Fruit fly (Drosophila melanogaster) whole organism, embryonic: ENCODE measurements around the gene CG18131.

Source experiments
- Abd-B ChIP-seq: fragments of 200-800 bp; sonication (Bioruptor generic); optimal IDR thresholded peaks from 2 replicates; lab custom pipeline; 2018; ENCODE audit warnings: missing biosample characterization, mild to moderate bottlenecking, missing genetic modification characterization, moderate library complexity
- Adf1 ChIP-seq: fragments of 200-800 bp; sonication (Bioruptor generic); IDR thresholded peaks from 2 replicates; pipeline ENCODE4 v1.3.6; 2022; ENCODE audit warnings: missing biosample characterization, missing genetic modification characterization
- Antp ChIP-seq: fragments of 200-800 bp; sonication (Bioruptor generic); optimal IDR thresholded peaks from 3 replicates; lab custom pipeline; 2016; ENCODE audit warnings: missing biosample characterization, missing genetic modification characterization
- CG10462 ChIP-seq: fragments of 200-800 bp; sonication (Bioruptor generic); optimal IDR thresholded peaks from 2 replicates; lab custom pipeline; 2016; ENCODE audit warnings: missing biosample characterization, missing genetic modification characterization
- CG10543 ChIP-seq: fragments of 200-800 bp; sonication (Bioruptor generic); optimal IDR thresholded peaks from 3 replicates; lab custom pipeline; 2017; ENCODE audit warnings: missing biosample characterization, mild to moderate bottlenecking, missing genetic modification characterization, moderate library complexity
- CG12769 ChIP-seq: fragments of 200-800 bp; sonication (Bioruptor generic); optimal IDR thresholded peaks from 2 replicates; lab custom pipeline; 2019; ENCODE audit warnings: missing biosample characterization, mild to moderate bottlenecking, missing genetic modification characterization, moderate library complexity
- CG13624 ChIP-seq: fragments of 200-800 bp; sonication (Bioruptor generic); optimal IDR thresholded peaks from 2 replicates; lab custom pipeline; 2016; ENCODE audit warnings: missing biosample characterization, missing genetic modification characterization
- CG15011 ChIP-seq: fragments of 200-800 bp; sonication (Bioruptor generic); optimal IDR thresholded peaks from 3 replicates; lab custom pipeline; 2018; ENCODE audit warnings: missing biosample characterization, mild to moderate bottlenecking, missing genetic modification characterization
- CG18764 ChIP-seq: fragments of 200-800 bp; sonication (Bioruptor generic); optimal IDR thresholded peaks from 3 replicates; lab custom pipeline; 2016; ENCODE audit warnings: missing biosample characterization, missing genetic modification characterization
- CG2678 ChIP-seq: fragments of 200-800 bp; sonication (Bioruptor generic); optimal IDR thresholded peaks from 3 replicates; lab custom pipeline; 2019; ENCODE audit warnings: missing biosample characterization, mild to moderate bottlenecking, missing genetic modification characterization, moderate library complexity
- CG31224 ChIP-seq: fragments of 200-800 bp; sonication (Bioruptor generic); IDR thresholded peaks from 2 replicates; pipeline ENCODE4 v1.3.6; 2022; ENCODE audit warnings: missing biosample characterization, missing genetic modification characterization
- CG34422 ChIP-seq: fragments of 200-800 bp; sonication (Bioruptor generic); IDR thresholded peaks from 3 replicates; pipeline ENCODE4 v1.3.6; 2022; ENCODE audit warnings: missing biosample characterization, missing genetic modification characterization
- CG3726 ChIP-seq: fragments of 200-800 bp; sonication (Bioruptor generic); IDR thresholded peaks from 3 replicates; pipeline ENCODE4, ENCODE4 v1.3.6; 2022; ENCODE audit warnings: missing biosample characterization, missing genetic modification characterization
- CG4360 ChIP-seq: fragments of 200-800 bp; sonication (Bioruptor generic); IDR thresholded peaks from 2 replicates; pipeline ENCODE4 v1.3.6; 2022; ENCODE audit warnings: missing biosample characterization, missing genetic modification characterization
- CG5245 ChIP-seq: fragments of 200-800 bp; sonication (Bioruptor generic); optimal IDR thresholded peaks from 3 replicates; lab custom pipeline; 2016; ENCODE audit warnings: missing biosample characterization, missing genetic modification characterization
- CG5953 ChIP-seq: fragments of 200-800 bp; sonication (Bioruptor generic); IDR thresholded peaks from 2 replicates; pipeline ENCODE4 v1.3.6; 2022; ENCODE audit warnings: missing biosample characterization, missing genetic modification characterization
- CG6654 ChIP-seq: fragments of 200-800 bp; sonication (Bioruptor generic); optimal IDR thresholded peaks from 2 replicates; lab custom pipeline; 2017; ENCODE audit warnings: missing biosample characterization, mild to moderate bottlenecking, missing genetic modification characterization
- CG8089 ChIP-seq: fragments of 200-800 bp; sonication (Bioruptor generic); optimal IDR thresholded peaks from 3 replicates; lab custom pipeline; 2016; ENCODE audit warnings: missing biosample characterization, missing genetic modification characterization
- CG8281 ChIP-seq: fragments of 200-800 bp; sonication (Bioruptor generic); optimal IDR thresholded peaks from 2 replicates; lab custom pipeline; 2018; ENCODE audit warnings: missing biosample characterization, mild to moderate bottlenecking, missing genetic modification characterization, moderate library complexity
- CG8359 ChIP-seq: fragments of 200-800 bp; sonication (Bioruptor generic); optimal IDR thresholded peaks from 2 replicates; lab custom pipeline; 2017; ENCODE audit warnings: missing biosample characterization, mild to moderate bottlenecking, missing genetic modification characterization, borderline replicate concordance
- CG8388 ChIP-seq: fragments of 200-800 bp; sonication (Bioruptor generic); optimal IDR thresholded peaks from 2 replicates; lab custom pipeline; 2019; ENCODE audit warnings: missing biosample characterization, mild to moderate bottlenecking, missing genetic modification characterization, moderate library complexity
- CG8765 ChIP-seq: fragments of 200-800 bp; sonication (Bioruptor generic); IDR thresholded peaks from 2 replicates; pipeline ENCODE4 v1.3.6; 2022; ENCODE audit warnings: missing biosample characterization, missing genetic modification characterization
- CG8924 ChIP-seq: fragments of 200-800 bp; optimal IDR thresholded peaks from 3 replicates; lab custom pipeline; 2019; ENCODE audit warnings: missing biosample characterization, mild to moderate bottlenecking, missing genetic modification characterization, moderate library complexity
- CG9817 ChIP-seq: fragments of 200-800 bp; sonication (Bioruptor generic); optimal IDR thresholded peaks from 2 replicates; lab custom pipeline; 2018; ENCODE audit warnings: missing biosample characterization, mild to moderate bottlenecking, missing genetic modification characterization, moderate library complexity
- Dref ChIP-seq: fragments of 200-800 bp; sonication (Bioruptor generic); IDR thresholded peaks from 2 replicates; pipeline ENCODE4 v1.3.6; 2022; ENCODE audit warnings: missing biosample characterization, missing genetic modification characterization
- E2f1 ChIP-seq: fragments of 200-800 bp; sonication (Bioruptor generic); IDR thresholded peaks from 2 replicates; pipeline ENCODE4 v1.3.6; 2022; ENCODE audit warnings: missing biosample characterization, missing genetic modification characterization
- Elba2 ChIP-seq: fragments of 200-800 bp; sonication (Bioruptor generic); optimal IDR thresholded peaks from 3 replicates; lab custom pipeline; 2016; ENCODE audit warnings: missing biosample characterization, missing genetic modification characterization
- GATAe ChIP-seq: fragments of 200-800 bp; sonication (Bioruptor generic); conservative IDR thresholded peaks from 2 replicates; pipeline ENCODE4 v1.3.6; 2022; ENCODE audit warnings: missing biosample characterization, missing genetic modification characterization
- HLH54F ChIP-seq: fragments of 200-800 bp; sonication (Bioruptor generic); optimal IDR thresholded peaks from 3 replicates; lab custom pipeline; 2016; ENCODE audit warnings: missing biosample characterization, missing genetic modification characterization
- Hey ChIP-seq: fragments of 200-800 bp; sonication (Bioruptor generic); optimal IDR thresholded peaks from 3 replicates; lab custom pipeline; 2018; ENCODE audit warnings: missing biosample characterization, mild to moderate bottlenecking, missing genetic modification characterization
- Hmr ChIP-seq: fragments of 200-800 bp; sonication (Bioruptor generic); optimal IDR thresholded peaks from 3 replicates; lab custom pipeline; 2017; ENCODE audit warnings: mild to moderate bottlenecking, missing biosample characterization, missing genetic modification reagents, missing genetic modification characterization
- PHDP ChIP-seq: fragments of 200-800 bp; sonication (Bioruptor generic); optimal IDR thresholded peaks from 3 replicates; lab custom pipeline; 2018; ENCODE audit warnings: missing biosample characterization, mild to moderate bottlenecking, missing genetic modification characterization, moderate library complexity
- Spps ChIP-seq: fragments of 200-800 bp; sonication (Bioruptor generic); optimal IDR thresholded peaks from 2 replicates; lab custom pipeline; 2018; ENCODE audit warnings: missing biosample characterization, mild to moderate bottlenecking, missing genetic modification characterization
- Stat92E ChIP-seq, 3 experiments: fragments of >200 bp in 2 of 3; fragments of 200-800 bp in 1 of 3; sonication (Bioruptor generic) in 1 of 3; optimal IDR thresholded peaks; 2 replicates each; lab custom pipeline; 2017 to 2019; ENCODE audit warnings: missing biosample characterization in 3 of 3, missing genetic modification characterization in 3 of 3, mild to moderate bottlenecking in 1 of 3, moderate library complexity in 1 of 3
- Vsx1 ChIP-seq: fragments of 200-800 bp; sonication (Bioruptor generic); optimal IDR thresholded peaks from 2 replicates; lab custom pipeline; 2017; ENCODE audit warnings: missing biosample characterization, mild to moderate bottlenecking, missing genetic modification characterization, missing genetic modification reagents
- Xbp1 ChIP-seq: fragments of 200-800 bp; sonication (Bioruptor generic); optimal IDR thresholded peaks from 3 replicates; lab custom pipeline; 2016; ENCODE audit warnings: missing biosample characterization, mild to moderate bottlenecking, missing genetic modification characterization
- ap ChIP-seq: fragments of 200-800 bp; sonication (Bioruptor generic); IDR thresholded peaks from 2 replicates; pipeline ENCODE4 v1.3.6; 2022; ENCODE audit warnings: missing biosample characterization, missing genetic modification characterization
- az2 ChIP-seq: fragments of 200-800 bp; sonication (Bioruptor generic); optimal IDR thresholded peaks from 3 replicates; lab custom pipeline; 2016; ENCODE audit warnings: missing biosample characterization, missing genetic modification characterization
- bbx ChIP-seq: fragments of 200-800 bp; sonication (Bioruptor generic); IDR thresholded peaks from 2 replicates; pipeline ENCODE4 v1.3.6; 2022; ENCODE audit warnings: missing biosample characterization, missing genetic modification characterization; ENCODE audit not compliant: partially characterized antibody
- br ChIP-seq: fragments of >200 bp; optimal IDR thresholded peaks from 2 replicates; lab custom pipeline; 2017
- cad ChIP-seq: fragments of >200 bp; optimal IDR thresholded peaks from 2 replicates; lab custom pipeline; 2017; ENCODE audit warnings: missing biosample characterization, missing genetic modification characterization
- cas ChIP-seq: fragments of 200-800 bp; sonication (Bioruptor generic); IDR thresholded peaks from 2 replicates; pipeline ENCODE4 v1.3.6; 2022; ENCODE audit warnings: missing biosample characterization, missing genetic modification characterization
- da ChIP-seq: fragments of 200-800 bp; sonication (Bioruptor generic); optimal IDR thresholded peaks from 2 replicates; lab custom pipeline; 2016; ENCODE audit warnings: missing biosample characterization, missing genetic modification characterization
- ems ChIP-seq: fragments of 200-800 bp; sonication (Bioruptor generic); optimal IDR thresholded peaks from 3 replicates; lab custom pipeline; 2016; ENCODE audit warnings: missing biosample characterization, missing genetic modification characterization
- grn ChIP-seq: fragments of 200-800 bp; sonication (Bioruptor generic); optimal IDR thresholded peaks from 3 replicates; lab custom pipeline; 2017; ENCODE audit warnings: missing biosample characterization, missing genetic modification characterization
- her ChIP-seq: fragments of 200-800 bp; sonication (Bioruptor generic); optimal IDR thresholded peaks from 2 replicates; lab custom pipeline; 2016; ENCODE audit warnings: missing biosample characterization, missing genetic modification characterization
- luna ChIP-seq: fragments of 200-800 bp; sonication (Bioruptor generic); optimal IDR thresholded peaks from 2 replicates; lab custom pipeline; 2016; ENCODE audit warnings: missing biosample characterization, missing genetic modification characterization
- nom ChIP-seq: fragments of 200-800 bp; sonication (Bioruptor generic); optimal IDR thresholded peaks from 2 replicates; lab custom pipeline; 2017; ENCODE audit warnings: missing biosample characterization, missing genetic modification characterization, mild to moderate bottlenecking, moderate library complexity, missing genetic modification reagents
- p53 ChIP-seq: fragments of 200-800 bp; sonication (Bioruptor generic); optimal IDR thresholded peaks from 2 replicates; lab custom pipeline; 2016; ENCODE audit warnings: missing biosample characterization, missing genetic modification characterization
- peb ChIP-seq: fragments of 200-800 bp; sonication (Bioruptor generic); IDR thresholded peaks from 2 replicates; pipeline ENCODE4 v1.3.6; 2022; ENCODE audit warnings: missing biosample characterization, missing genetic modification characterization
- toy ChIP-seq: fragments of 200-800 bp; sonication (Bioruptor generic); IDR thresholded peaks from 2 replicates; pipeline ENCODE4 v1.3.6; 2022; ENCODE audit warnings: missing biosample characterization, missing genetic modification characterization
- twi ChIP-seq: fragments of 200-800 bp; optimal IDR thresholded peaks from 2 replicates; lab custom pipeline; 2019; ENCODE audit warnings: missing biosample characterization, mild to moderate bottlenecking, missing genetic modification characterization, moderate library complexity

Gene CG18131

DNA sequence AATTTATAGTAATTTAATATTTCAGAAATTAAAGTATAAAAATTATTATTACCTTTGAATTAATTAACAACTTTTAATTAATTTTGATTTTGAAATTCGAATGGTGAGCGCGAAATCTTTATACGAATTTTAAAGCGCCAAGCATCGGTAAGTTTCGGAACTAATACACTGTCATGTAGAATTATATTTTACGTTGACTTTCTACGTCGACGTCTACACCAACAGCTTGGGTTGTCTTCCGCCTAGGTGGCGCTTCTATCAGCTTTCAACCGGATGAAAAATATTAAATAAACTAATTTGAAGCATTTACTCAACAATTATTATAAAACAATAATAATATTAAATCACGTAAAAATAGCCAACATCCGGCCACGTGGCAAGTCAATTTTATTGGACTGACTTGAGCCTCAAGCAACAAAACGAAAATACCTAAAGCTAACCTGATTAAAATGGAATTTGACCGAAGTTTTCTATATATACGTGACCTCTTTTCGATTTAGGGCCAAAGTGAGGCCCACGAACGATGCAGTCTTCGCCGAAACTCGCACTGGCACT lies 8.5 kb downstream of the CG18131 start, which contains the start of gene CG31928 (continued):
- no peak for TF ChIP-seq luna (GFP tag; lab: Kevin White, UChicago)
- no peak for TF ChIP-seq HLH54F (GFP tag; lab: Kevin White, UChicago)
- peak; percentile 32 for TF ChIP-seq CG9817 (tag; lab: Kevin White, UChicago)
- TF ChIP-seq bbx, result no peak
- TF ChIP-seq Elba2 (GFP tag; lab: Kevin White, UChicago), result no peak
- TF ChIP-seq Hmr, result peak; percentile 13
- no peak for TF ChIP-seq twi (tag; lab: Kevin White, UChicago)
- TF ChIP-seq CG34422 (GFP tag; lab: Robert Waterston, UW), result no peak
- TF ChIP-seq PHDP (tag; lab: Kevin White, UChicago), result no peak
- TF ChIP-seq CG5245 (GFP tag; lab: Kevin White, UChicago), result no peak
- TF ChIP-seq CG8359 (GFP tag; lab: Kevin White, UChicago), result no peak
- TF ChIP-seq CG12769 (tag; lab: Kevin White, UChicago), result no peak
- TF ChIP-seq CG31224 (GFP tag; lab: Robert Waterston, UW), result no peak
- TF ChIP-seq ap, result no peak
- no peak for TF ChIP-seq CG3726 (GFP tag; lab: Robert Waterston, UW)
- no peak for TF ChIP-seq grn
- no peak for TF ChIP-seq Adf1 (GFP tag; lab: Robert Waterston, UW)
- TF ChIP-seq CG18764, result no peak
- TF ChIP-seq Xbp1 (GFP tag; lab: Kevin White, UChicago), result peak; percentile 63
- TF ChIP-seq CG5953 (GFP tag; lab: Robert Waterston, UW), result no peak
- no peak for TF ChIP-seq peb (GFP tag; lab: Robert Waterston, UW)
- TF ChIP-seq CG6654 (GFP tag; lab: Kevin White, UChicago), result no peak
- no peak for TF ChIP-seq CG13624 (GFP tag; lab: Kevin White, UChicago)
- no peak for TF ChIP-seq CG8924
- TF ChIP-seq br (lab: Kevin White, UChicago), result no peak
- no peak for TF ChIP-seq CG8765 (GFP tag; lab: Robert Waterston, UW)
- no peak for TF ChIP-seq Vsx1 (GFP tag; lab: Kevin White, UChicago)
- no peak for TF ChIP-seq ems (GFP tag; lab: Kevin White, UChicago)
- TF ChIP-seq CG2678 (tag; lab: Kevin White, UChicago), result no peak
- TF ChIP-seq CG8388, result no peak
- no peak for TF ChIP-seq az2 (GFP tag; lab: Kevin White, UChicago)
- TF ChIP-seq Stat92E (GFP tag; optimal IDR thresholded peaks at IDR 0.05; lab: Kevin White, UChicago), result no peak
- no peak for TF ChIP-seq CG4360
- no peak for TF ChIP-seq toy (GFP tag; lab: Robert Waterston, UW)
- no peak for TF ChIP-seq Hey (tag; lab: Kevin White, UChicago)
- TF ChIP-seq E2f1, result no peak
- TF ChIP-seq CG10462 (GFP tag; lab: Kevin White, UChicago), result no peak
- no peak for TF ChIP-seq CG10543
- no peak for TF ChIP-seq p53 (GFP tag; lab: Kevin White, UChicago)
- no peak for TF ChIP-seq cas (GFP tag; lab: Robert Waterston, UW)
- TF ChIP-seq GATAe, result no peak
- no peak for TF ChIP-seq her
- no peak for TF ChIP-seq nom
- TF ChIP-seq Spps, result no peak
- TF ChIP-seq CG8281 (tag; lab: Kevin White, UChicago), result no peak
- TF ChIP-seq CG8089 (GFP tag; lab: Kevin White, UChicago), result no peak
- no peak for TF ChIP-seq CG15011 (GFP tag; lab: Kevin White, UChicago)
- TF ChIP-seq cad, result no peak
- TF ChIP-seq Dref, result no peak
- no peak for TF ChIP-seq Abd-B
- TF ChIP-seq Antp (GFP tag; lab: Kevin White, UChicago), result no peak
- no peak for TF ChIP-seq da (GFP tag; lab: Kevin White, UChicago)
